Worm (Caenorhabditis elegans): Measurements from ENCODE around the gene gst-23.

The gst-23 gene

DNA sequence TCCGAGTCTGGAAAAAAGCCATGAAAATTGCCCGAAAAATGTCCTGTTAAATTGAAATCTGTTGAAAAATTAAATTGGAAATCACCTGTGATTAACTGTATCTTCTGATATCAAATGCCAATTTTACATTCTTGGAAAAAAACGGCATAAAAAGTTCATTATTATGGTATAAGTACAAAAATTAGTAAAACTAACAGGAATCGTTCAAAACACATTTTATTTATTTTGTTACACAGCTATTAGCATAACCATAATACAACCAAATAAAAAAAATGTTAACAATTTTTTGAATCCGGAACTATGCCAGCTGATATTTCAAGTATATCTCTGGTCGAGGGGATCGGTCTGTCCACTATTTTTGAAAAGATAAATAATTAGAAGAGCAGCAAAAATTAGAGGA, 12.5 kb upstream of the gst-23 start, which contains the start of gene K08D9.10:
K08D9.10 (plus strand) TSS at position 301 of the 400 bp plus-strand sequence.
- no peak for TF ChIP-seq fos-1 (tag; optimal IDR thresholded peaks at IDR 0.05)
- no peak for TF ChIP-seq ceh-82 (tag; optimal IDR thresholded peaks at IDR 0.05)
- no peak for TF ChIP-seq ceh-16 (tag; optimal IDR thresholded peaks at IDR 0.05)
- no peak for TF ChIP-seq elt-2 (tag; optimal IDR thresholded peaks at IDR 0.05)
- TF ChIP-seq nhr-25 (tag; optimal IDR thresholded peaks at IDR 0.05): no peak
- no peak for TF ChIP-seq zag-1 (tag; optimal IDR thresholded peaks at IDR 0.05)
- TF ChIP-seq daf-12 (tag; optimal IDR thresholded peaks at IDR 0.05): no peak
- TF ChIP-seq sea-2 (GFP tag; optimal IDR thresholded peaks at IDR 0.05): no peak
- no peak for TF ChIP-seq unc-39 (tag; optimal IDR thresholded peaks at IDR 0.05)
- TF ChIP-seq nhr-76 (tag; optimal IDR thresholded peaks at IDR 0.05): no peak
- no peak for TF ChIP-seq elt-3 (tag; optimal IDR thresholded peaks at IDR 0.05)
- no peak for TF ChIP-seq egl-27 (tag; optimal IDR thresholded peaks at IDR 0.05)
- no peak for TF ChIP-seq skn-1 (tag; optimal IDR thresholded peaks at IDR 0.05)
- no peak for TF ChIP-seq nhr-28 (tag; optimal IDR thresholded peaks at IDR 0.05)

ce11 chrV:3234887-3235286, 8.2 kb upstream of the gst-23 start, which contains the start of gene K08D9.6:
Gene K08D9.6 (minus strand): TSS chrV:3234987.
- TF ChIP-seq zag-1 (tag; optimal IDR thresholded peaks at IDR 0.05) (no peak), tbx-2 (tag; optimal IDR thresholded peaks at IDR 0.05) (no peak), nhr-25 (tag; optimal IDR thresholded peaks at IDR 0.05) (no peak), nhr-77 (tag; optimal IDR thresholded peaks at IDR 0.05) (no peak), nhr-43 (tag; optimal IDR thresholded peaks at IDR 0.05; ENCODE audit: poor library complexity, severe bottlenecking) (no peak), ama-1 (optimal IDR thresholded peaks at IDR 0.05) (no peak), jun-1 (tag; optimal IDR thresholded peaks at IDR 0.05) (no peak), ztf-4 (tag; optimal IDR thresholded peaks at IDR 0.05) (no peak), unc-39 (tag; optimal IDR thresholded peaks at IDR 0.05) (no peak), lsy-12 (tag; optimal IDR thresholded peaks at IDR 0.05) (no peak), ceh-16 (tag; optimal IDR thresholded peaks at IDR 0.05) (no peak)

- TF ChIP-seq tbx-2 (tag; optimal IDR thresholded peaks at IDR 0.05) (no peak), nhr-11 (tag; optimal IDR thresholded peaks at IDR 0.05) (no peak), nhr-67 (tag; optimal IDR thresholded peaks at IDR 0.05) (no peak), ceh-82 (tag; optimal IDR thresholded peaks at IDR 0.05) (no peak), ceh-16 (tag; optimal IDR thresholded peaks at IDR 0.05) (no peak), nhr-12 (tag; optimal IDR thresholded peaks at IDR 0.05) (no peak), nhr-76 (tag; optimal IDR thresholded peaks at IDR 0.05) (no peak), pha-4 (tag; optimal IDR thresholded peaks at IDR 0.05) (no peak), nhr-237 (tag; optimal IDR thresholded peaks at IDR 0.05) (no peak), lin-15B (tag; optimal IDR thresholded peaks at IDR 0.05) (no peak)
These were observed 6.5 kb upstream of the gst-23 start, which contains the start of the genes K08D9.9 and str-16 for ce11 chrV:3236610-3237009. Gene K08D9.9 (minus strand): TSS chrV:3236710. Gene str-16 (plus strand): TSS chrV:3236875.

DNA sequence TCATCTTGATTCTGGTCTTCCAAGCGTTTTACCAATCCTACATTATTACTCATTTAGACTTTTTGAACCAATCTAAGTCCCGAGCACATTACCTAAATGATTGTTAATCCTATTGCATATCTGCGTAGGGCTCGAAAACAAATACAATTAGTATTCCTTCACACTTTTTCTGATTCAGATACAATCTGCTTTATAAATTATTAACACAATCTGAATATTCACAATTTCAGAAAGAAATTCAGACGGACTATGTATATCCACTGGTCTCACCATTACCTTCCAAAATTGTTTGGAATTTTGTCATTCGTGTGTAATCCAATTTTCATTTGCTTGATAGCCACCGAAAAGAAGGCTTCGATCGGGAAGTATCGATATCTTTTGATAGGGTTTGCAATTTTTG, 1.9 kb upstream of the gst-23 start, which contains the start of gene srj-11:
srj-11 (plus strand) TSS at position 250 of the 400 bp plus-strand sequence.
- TF ChIP-seq ceh-28 (tag; optimal IDR thresholded peaks at IDR 0.05) (no peak), fkh-10 (GFP tag; optimal IDR thresholded peaks at IDR 0.05) (no peak), pqm-1 (tag; optimal IDR thresholded peaks at IDR 0.05) (no peak), zag-1 (tag; optimal IDR thresholded peaks at IDR 0.05) (no peak), pha-4 (tag; optimal IDR thresholded peaks at IDR 0.05) (no peak)

- no peak for TF ChIP-seq ZK546.5 (tag; optimal IDR thresholded peaks at IDR 0.05)
- TF ChIP-seq tbx-2 (tag; optimal IDR thresholded peaks at IDR 0.05): no peak
- no peak for TF ChIP-seq ceh-9 (tag; optimal IDR thresholded peaks at IDR 0.05)
- TF ChIP-seq nhr-11 (tag; optimal IDR thresholded peaks at IDR 0.05): no peak
- TF ChIP-seq zag-1 (tag; optimal IDR thresholded peaks at IDR 0.05): no peak
- TF ChIP-seq pqm-1 (tag; optimal IDR thresholded peaks at IDR 0.05): no peak
- no peak for TF ChIP-seq sea-2 (GFP tag; optimal IDR thresholded peaks at IDR 0.05)
- TF ChIP-seq unc-62 (GFP tag; optimal IDR thresholded peaks at IDR 0.05): no peak
- TF ChIP-seq egl-5 (tag; optimal IDR thresholded peaks at IDR 0.05): no peak
- no peak for TF ChIP-seq fkh-10 (GFP tag; optimal IDR thresholded peaks at IDR 0.05)
- TF ChIP-seq unc-39 (tag; optimal IDR thresholded peaks at IDR 0.05): no peak
- TF ChIP-seq fos-1 (tag; optimal IDR thresholded peaks at IDR 0.05): no peak
- no peak for TF ChIP-seq eor-1 (tag; optimal IDR thresholded peaks at IDR 0.05)
- TF ChIP-seq fkh-2 (tag; optimal IDR thresholded peaks at IDR 0.05): no peak
- TF ChIP-seq skn-1 (tag; optimal IDR thresholded peaks at IDR 0.05): no peak
- TF ChIP-seq elt-3 (tag; optimal IDR thresholded peaks at IDR 0.05): no peak
- no peak for TF ChIP-seq ceh-16 (tag; optimal IDR thresholded peaks at IDR 0.05)
These were observed 1.6 kb downstream of the gst-23 start, which contains the start of gene srj-7 for ce11 chrV:3244703-3245102. Gene srj-7 (plus strand): TSS chrV:3245003.
